Fruit fly (Drosophila melanogaster) Kc167 (cell line): ENCODE measurements around the gene CG17198.

Experiments used
- Myc ChIP-seq: fragments of >200 bp; optimal IDR thresholded peaks from 2 replicates; lab custom pipeline; 2017; ENCODE audit warnings: missing external identifiers
- Sin3A ChIP-seq: fragments of >200 bp; optimal IDR thresholded peaks from 2 replicates; lab custom pipeline; 2018; ENCODE audit warnings: missing external identifiers
- h ChIP-seq: fragments of >200 bp; optimal IDR thresholded peaks from 3 replicates; lab custom pipeline; 2018; ENCODE audit warnings: missing external identifiers
- insv ChIP-seq: fragments of >200 bp; optimal IDR thresholded peaks from 3 replicates; lab custom pipeline; 2018; ENCODE audit warnings: missing external identifiers
- psq ChIP-seq: fragments of >200 bp; optimal IDR thresholded peaks from 2 replicates; lab custom pipeline; 2017; ENCODE audit warnings: missing external identifiers
- ttk ChIP-seq: sonication (Bioruptor generic); optimal IDR thresholded peaks from 2 replicates; lab custom pipeline; 2017; ENCODE audit warnings: missing external identifiers

CG17198 gene

DNA sequence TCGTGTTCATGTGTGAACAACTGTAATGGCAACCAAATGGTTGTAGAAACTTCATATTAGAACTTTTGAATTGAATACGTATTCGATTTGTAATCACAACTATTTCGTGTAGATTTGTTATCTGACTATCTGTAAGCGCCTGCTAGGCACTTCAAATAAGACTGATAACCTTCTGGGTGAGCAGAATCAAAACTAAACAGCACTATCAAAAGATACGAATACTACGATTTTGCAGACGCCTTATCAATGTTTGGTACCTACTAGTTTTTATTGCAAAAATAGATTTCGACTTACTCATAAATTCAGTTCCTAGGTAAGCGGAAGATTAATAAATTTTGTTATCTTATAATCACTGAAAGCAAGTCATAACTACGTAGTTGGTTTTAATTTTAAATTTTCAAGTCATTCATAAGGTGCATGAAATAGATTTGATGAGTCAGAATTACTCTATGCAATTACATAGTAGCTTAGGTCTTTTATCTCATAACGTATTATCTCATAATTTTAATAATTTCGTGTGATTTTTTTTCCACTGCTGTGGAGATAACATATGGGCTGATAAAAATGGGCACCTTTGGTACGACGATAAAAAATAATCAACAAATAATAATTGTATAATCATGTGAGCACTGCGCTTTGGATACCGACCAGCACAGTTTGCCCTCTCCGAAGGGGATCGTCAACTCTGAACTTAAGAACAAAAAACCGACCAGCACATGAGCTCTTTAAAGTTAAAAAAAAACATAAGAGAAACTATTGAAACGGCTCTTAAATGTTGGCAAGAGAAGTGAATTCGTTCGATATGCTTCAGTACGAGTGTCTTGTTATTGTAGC lies 40.0 kb downstream of the CG17198 start:
- TF ChIP-seq h, result no peak
- no peak for TF ChIP-seq Myc (lab: Kevin White, UChicago)
- TF ChIP-seq psq, result no peak
- TF ChIP-seq ttk (lab: Kevin White, UChicago), result no peak
- no peak for TF ChIP-seq Sin3A (lab: Kevin White, UChicago)
- TF ChIP-seq insv (lab: Kevin White, UChicago), result no peak

DNA sequence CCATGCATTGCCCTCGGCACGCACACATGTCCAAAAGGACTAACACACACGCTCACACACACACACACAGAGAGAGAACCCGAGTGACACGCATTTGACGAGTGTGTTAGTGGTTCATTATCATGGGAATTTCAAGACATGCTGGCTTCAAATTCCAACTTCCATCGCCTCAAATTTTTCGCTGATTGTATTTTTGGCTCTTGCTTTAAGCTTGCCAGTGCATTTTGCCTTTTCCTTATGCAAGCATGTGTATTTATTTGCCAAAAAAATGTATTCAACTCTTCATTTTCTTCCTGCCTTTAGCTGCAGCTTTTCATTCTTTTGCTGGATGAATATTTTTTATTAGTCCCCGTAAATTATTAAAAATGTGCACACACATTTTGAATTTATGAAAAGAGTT lies 51.4 kb downstream of the CG17198 start:
- TF ChIP-seq h (no peak), ttk (lab: Kevin White, UChicago) (no peak), Myc (lab: Kevin White, UChicago) (no peak), Sin3A (lab: Kevin White, UChicago) (no peak), psq (no peak), insv (lab: Kevin White, UChicago) (no peak)
